Fruit fly (Drosophila melanogaster) whole organism, wandering third instar larva: ENCODE measurements around the gene CG14839.
A peak's percentile ranks its signal among the peaks of the same experiment; 100 is the strongest.

Source experiments
- Abd-B ChIP-seq: fragments of >200 bp; optimal IDR thresholded peaks from 2 replicates; lab custom pipeline; 2017; ENCODE audit warnings: missing biosample characterization, missing genetic modification characterization
- CG32264 ChIP-seq: fragments of 200-800 bp; sonication (Bioruptor generic); optimal IDR thresholded peaks from 2 replicates; lab custom pipeline; 2016; ENCODE audit warnings: missing biosample characterization, missing genetic modification characterization
- CG9705 ChIP-seq: fragments of 200-800 bp; sonication (Bioruptor generic); optimal IDR thresholded peaks from 2 replicates; lab custom pipeline; 2018; ENCODE audit warnings: missing biosample characterization, mild to moderate bottlenecking, missing genetic modification characterization
- CrebA ChIP-seq: fragments of 200-800 bp; sonication (Bioruptor generic); optimal IDR thresholded peaks from 2 replicates; lab custom pipeline; 2016; ENCODE audit warnings: missing biosample characterization, mild to moderate bottlenecking, missing genetic modification characterization, borderline replicate concordance
- Dfd ChIP-seq: fragments of >200 bp; optimal IDR thresholded peaks from 2 replicates; lab custom pipeline; 2017; ENCODE audit warnings: missing biosample characterization, missing genetic modification characterization
- Dif ChIP-seq: fragments of 200-275, 200-300 bp; sonication (Bioruptor generic); optimal IDR thresholded peaks from 2 replicates; lab custom pipeline; 2018; ENCODE audit warnings: missing biosample characterization, missing genetic modification characterization; ENCODE audit not compliant: partially characterized antibody
- GATAd ChIP-seq: sonication (Bioruptor generic); optimal IDR thresholded peaks from 2 replicates; lab custom pipeline; 2016; ENCODE audit warnings: missing biosample characterization, missing genetic modification characterization
- HLH106 ChIP-seq: fragments of 200-800 bp; optimal IDR thresholded peaks from 3 replicates; lab custom pipeline; 2019; ENCODE audit warnings: missing biosample characterization, mild to moderate bottlenecking, missing genetic modification characterization, moderate library complexity
- Hnf4 ChIP-seq: fragments of 200-800 bp; sonication (Bioruptor generic); optimal IDR thresholded peaks from 2 replicates; lab custom pipeline; 2016; ENCODE audit warnings: missing biosample characterization, mild to moderate bottlenecking, missing genetic modification characterization
- Hr78 ChIP-seq: fragments of >200 bp; optimal IDR thresholded peaks from 2 replicates; lab custom pipeline; 2017; ENCODE audit warnings: missing biosample characterization, missing genetic modification characterization
- Hr83 ChIP-seq: fragments of 200-300 bp; sonication (Bioruptor generic); optimal IDR thresholded peaks from 2 replicates; lab custom pipeline; 2016; ENCODE audit warnings: missing biosample characterization, mild to moderate bottlenecking, missing genetic modification characterization, moderate library complexity; ENCODE audit not compliant: poor library complexity, severe bottlenecking
- Mio ChIP-seq: sonication (Bioruptor generic); optimal IDR thresholded peaks from 2 replicates; lab custom pipeline; 2016; ENCODE audit warnings: missing biosample characterization, missing genetic modification characterization
- Myc ChIP-seq: fragments of >200 bp; optimal IDR thresholded peaks from 2 replicates; lab custom pipeline; 2017
- N ChIP-seq: fragments of >200 bp; optimal IDR thresholded peaks from 2 replicates; lab custom pipeline; 2018; ENCODE audit warnings: missing biosample characterization, missing external identifiers, missing genetic modification characterization
- Rel ChIP-seq, 2 experiments: fragments of 200-800 bp; sonication (Bioruptor generic) in 1 of 2; optimal IDR thresholded peaks; 2 replicates in 1 of 2; 3 replicates in 1 of 2; lab custom pipeline; 2016 to 2019; ENCODE audit warnings: mild to moderate bottlenecking in 2 of 2, missing biosample characterization in 2 of 2, missing genetic modification characterization in 2 of 2, moderate library complexity in 1 of 2
- Sp1 ChIP-seq: fragments of 200-800 bp; sonication (Bioruptor generic); optimal IDR thresholded peaks from 3 replicates; lab custom pipeline; 2019; ENCODE audit warnings: missing biosample characterization, mild to moderate bottlenecking, missing genetic modification characterization, moderate library complexity
- Vsx2 ChIP-seq: fragments of 200-300, 225-300 bp; sonication (Bioruptor generic); optimal IDR thresholded peaks from 2 replicates; lab custom pipeline; 2018; ENCODE audit warnings: missing biosample characterization, missing genetic modification characterization; ENCODE audit not compliant: partially characterized antibody
- br ChIP-seq: fragments of 200-800 bp; sonication (Bioruptor generic); optimal IDR thresholded peaks from 2 replicates; lab custom pipeline; 2016; ENCODE audit warnings: missing biosample characterization, missing genetic modification characterization
- brk ChIP-seq: fragments of 200-800 bp; sonication (Bioruptor generic); optimal IDR thresholded peaks from 2 replicates; lab custom pipeline; 2016; ENCODE audit warnings: missing biosample characterization, mild to moderate bottlenecking, missing genetic modification characterization
- dl ChIP-seq, 2 experiments: fragments of 175-275, 200-275 bp in 1 of 2; fragments of 200-275 bp in 1 of 2; sonication (Bioruptor generic); optimal IDR thresholded peaks; lab custom pipeline; 2018; ENCODE audit warnings: mild to moderate bottlenecking in 2 of 2, missing biosample characterization in 2 of 2, missing genetic modification characterization in 2 of 2, moderate library complexity in 2 of 2; ENCODE audit not compliant: partially characterized antibody in 2 of 2, insufficient read depth in 1 of 2
- dmrt93B ChIP-seq: fragments of 200-800 bp; sonication (Bioruptor generic); optimal IDR thresholded peaks from 2 replicates; lab custom pipeline; 2018; ENCODE audit warnings: missing biosample characterization, mild to moderate bottlenecking, missing genetic modification characterization
- dsf ChIP-seq: sonication (Bioruptor generic); optimal IDR thresholded peaks from 2 replicates; lab custom pipeline; 2016; ENCODE audit warnings: missing biosample characterization, missing genetic modification characterization, borderline replicate concordance
- foxo ChIP-seq, 2 experiments: fragments of 200-800 bp; sonication (Bioruptor generic); optimal IDR thresholded peaks; 2 replicates in 1 of 2; 3 replicates in 1 of 2; lab custom pipeline; 2016 to 2017; ENCODE audit warnings: missing biosample characterization in 2 of 2, missing genetic modification characterization in 2 of 2
- fru ChIP-seq: fragments of 200-800 bp; sonication (Bioruptor generic); optimal IDR thresholded peaks from 3 replicates; lab custom pipeline; 2016; ENCODE audit warnings: missing biosample characterization, mild to moderate bottlenecking, missing genetic modification characterization
- lola ChIP-seq: fragments of >200 bp; optimal IDR thresholded peaks from 2 replicates; lab custom pipeline; 2017; ENCODE audit warnings: missing biosample characterization, missing genetic modification characterization
- pan ChIP-seq: fragments of >200 bp; optimal IDR thresholded peaks from 2 replicates; lab custom pipeline; 2017
- psq ChIP-seq: fragments of 200-800 bp; sonication (Bioruptor generic); optimal IDR thresholded peaks from 3 replicates; lab custom pipeline; 2017; ENCODE audit warnings: missing biosample characterization, mild to moderate bottlenecking, missing genetic modification characterization, moderate library complexity
- rgr ChIP-seq: fragments of 200-800 bp; sonication (Bioruptor generic); optimal IDR thresholded peaks from 3 replicates; lab custom pipeline; 2016; ENCODE audit warnings: missing biosample characterization, mild to moderate bottlenecking, missing genetic modification characterization
- sage ChIP-seq: fragments of 200-800 bp; sonication (Bioruptor generic); optimal IDR thresholded peaks from 2 replicates; lab custom pipeline; 2016; ENCODE audit warnings: missing biosample characterization, mild to moderate bottlenecking, missing genetic modification characterization
- sv ChIP-seq: fragments of 200-800 bp; sonication (Bioruptor generic); optimal IDR thresholded peaks from 3 replicates; lab custom pipeline; 2016; ENCODE audit warnings: missing biosample characterization, missing genetic modification characterization
- tai ChIP-seq: sonication (Bioruptor generic); optimal IDR thresholded peaks from 2 replicates; lab custom pipeline; 2016; ENCODE audit warnings: missing biosample characterization, missing genetic modification characterization
- usp ChIP-seq: fragments of >200 bp; optimal IDR thresholded peaks from 2 replicates; lab custom pipeline; 2017; ENCODE audit warnings: missing biosample characterization, missing genetic modification characterization
- woc ChIP-seq: sonication (Bioruptor generic); optimal IDR thresholded peaks from 2 replicates; lab custom pipeline; 2016; ENCODE audit warnings: missing biosample characterization, mild to moderate bottlenecking, missing genetic modification characterization

CG14839 gene

DNA sequence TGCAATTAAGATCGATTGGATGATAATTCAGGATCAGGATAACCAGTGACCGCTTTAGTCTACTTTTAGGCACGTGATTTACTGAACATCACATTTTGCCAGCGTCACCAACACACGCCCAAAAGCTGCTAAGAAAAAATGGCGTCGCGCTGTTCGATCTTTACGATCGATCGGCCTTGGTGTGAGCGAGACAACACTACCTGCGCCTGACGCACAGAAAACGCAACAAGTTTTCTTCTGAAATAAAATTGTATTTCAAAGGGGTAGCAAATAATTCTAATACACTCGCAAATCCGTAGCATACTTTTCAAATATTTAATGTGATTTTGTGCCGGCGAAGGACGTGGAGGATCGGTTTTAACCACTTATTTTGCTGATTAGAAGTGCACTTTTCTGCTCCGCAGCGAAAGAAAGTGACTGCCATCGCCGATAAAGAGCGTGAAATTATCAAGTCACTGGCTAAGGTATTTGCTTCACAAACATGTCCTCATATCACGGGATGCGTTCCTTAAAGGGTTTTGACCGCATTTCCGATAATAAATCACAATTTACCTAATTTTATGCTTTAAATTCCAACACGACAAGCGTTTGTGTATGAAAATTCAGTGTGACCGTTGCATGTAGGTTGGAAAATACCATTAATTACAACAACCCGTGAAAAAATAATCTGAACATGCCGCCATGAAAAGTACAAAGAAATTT, 45.9 kb downstream of the CG14839 start:
- no peak for TF ChIP-seq woc
- TF ChIP-seq Hr83 (GFP tag; lab: Kevin White, UChicago), result peak; percentile 52
- TF ChIP-seq Abd-B, result peak; percentile 12
- no peak for TF ChIP-seq Hnf4
- TF ChIP-seq Myc (lab: Kevin White, UChicago), result peak; percentile 83
- peak; percentile 21 for TF ChIP-seq lola (GFP tag; lab: Kevin White, UChicago)
- peak; percentile 86 for TF ChIP-seq Vsx2 (GFP tag; lab: Kevin White, UChicago)
- peak; percentile 56 for TF ChIP-seq N (GFP tag; lab: Kevin White, UChicago)

DNA sequence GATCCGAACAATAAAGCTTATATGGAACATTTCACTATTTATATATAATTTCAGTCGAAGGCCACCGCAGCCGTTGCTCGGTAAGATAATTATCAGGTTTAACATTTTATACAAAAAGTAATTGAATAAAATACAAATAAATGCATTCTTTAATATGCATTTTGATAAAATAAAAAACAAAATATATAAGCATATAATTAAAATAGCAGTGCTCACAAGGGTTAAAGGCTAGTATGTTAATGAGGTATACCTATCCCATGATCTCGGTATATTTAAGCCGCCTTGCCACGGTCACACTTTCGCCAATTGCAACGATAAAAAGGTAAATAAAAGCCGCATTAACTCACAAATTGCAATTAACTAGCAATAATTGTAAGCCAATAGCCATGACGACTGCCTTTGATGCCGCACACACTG, 46.6 kb downstream of the CG14839 start, which contains the start of gene Polr2I:
Gene Polr2I (plus strand): TSS at position 289 of the 417 bp plus-strand sequence.
- TF ChIP-seq Myc (lab: Kevin White, UChicago) (no peak), woc (no peak), sv (GFP tag; lab: Kevin White, UChicago) (no peak), N (GFP tag; lab: Kevin White, UChicago) (no peak), GATAd (no peak), Rel (GFP tag; optimal IDR thresholded peaks at IDR 0.05; lab: Kevin White, UChicago) (no peak), Rel (tag; optimal IDR thresholded peaks at IDR 0.05; lab: Kevin White, UChicago) (no peak), Vsx2 (GFP tag; lab: Kevin White, UChicago) (no peak), Mio (no peak), HLH106 (tag; lab: Kevin White, UChicago) (peak; percentile 60), Hnf4 (no peak), dl (GFP tag; optimal IDR thresholded peaks at IDR 0.05; lab: Kevin White, UChicago; ENCODE audit: insufficient read depth in 1 of 2, partially characterized antibody in 2 of 2) (no peak), dmrt93B (no peak), CG32264 (no peak), lola (GFP tag; lab: Kevin White, UChicago) (no peak), pan (no peak), foxo (GFP tag; optimal IDR thresholded peaks at IDR 0.05; lab: Kevin White, UChicago) (peak in 1 of 2 experiments; percentile 45), brk (GFP tag; lab: Kevin White, UChicago) (no peak), rgr (GFP tag; lab: Kevin White, UChicago) (peak; percentile 32), dsf (GFP tag; lab: Kevin White, UChicago) (peak; percentile 25), Dif (no peak), fru (GFP tag; lab: Kevin White, UChicago) (no peak), Abd-B (no peak), CG9705 (GFP tag; lab: Kevin White, UChicago) (peak; percentile 37), Sp1 (GFP tag; lab: Kevin White, UChicago) (peak; percentile 45), psq (GFP tag; lab: Kevin White, UChicago) (peak; percentile 9), br (GFP tag; lab: Kevin White, UChicago) (no peak), Hr83 (GFP tag; lab: Kevin White, UChicago) (no peak), Dfd (GFP tag; lab: Kevin White, UChicago) (no peak), sage (GFP tag; lab: Kevin White, UChicago) (no peak), CrebA (GFP tag; lab: Kevin White, UChicago) (no peak), Hr78 (no peak), tai (no peak)
- TF ChIP-seq, all 38 proteins: peak for 7

dm6 chr3R:14310062-14310461, 47.9 kb downstream of the CG14839 start, which contains the start of gene CG31321:
Gene CG31321 (plus strand): TSS chr3R:14310362.
- TF ChIP-seq Sp1 (GFP tag; lab: Kevin White, UChicago) (no peak), usp (GFP tag; lab: Kevin White, UChicago) (no peak), Hr78 (no peak), psq (GFP tag; lab: Kevin White, UChicago) (no peak), Hnf4 (no peak), CrebA (GFP tag; lab: Kevin White, UChicago) (no peak), Dif (no peak), CG9705 (GFP tag; lab: Kevin White, UChicago) (no peak), sage (GFP tag; lab: Kevin White, UChicago) (no peak), fru (GFP tag; lab: Kevin White, UChicago) (no peak)
